Fruit fly (Drosophila melanogaster) Kc167 (cell line): ENCODE measurements around the gene CG4004.

Experiments used
- Myc ChIP-seq: fragments of >200 bp; optimal IDR thresholded peaks from 2 replicates; lab custom pipeline; 2017; ENCODE audit warnings: missing external identifiers
- Sin3A ChIP-seq: fragments of >200 bp; optimal IDR thresholded peaks from 2 replicates; lab custom pipeline; 2018; ENCODE audit warnings: missing external identifiers
- h ChIP-seq: fragments of >200 bp; optimal IDR thresholded peaks from 3 replicates; lab custom pipeline; 2018; ENCODE audit warnings: missing external identifiers
- insv ChIP-seq: fragments of >200 bp; optimal IDR thresholded peaks from 3 replicates; lab custom pipeline; 2018; ENCODE audit warnings: missing external identifiers
- psq ChIP-seq: fragments of >200 bp; optimal IDR thresholded peaks from 2 replicates; lab custom pipeline; 2017; ENCODE audit warnings: missing external identifiers
- ttk ChIP-seq: sonication (Bioruptor generic); optimal IDR thresholded peaks from 2 replicates; lab custom pipeline; 2017; ENCODE audit warnings: missing external identifiers

CG4004 gene

DNA sequence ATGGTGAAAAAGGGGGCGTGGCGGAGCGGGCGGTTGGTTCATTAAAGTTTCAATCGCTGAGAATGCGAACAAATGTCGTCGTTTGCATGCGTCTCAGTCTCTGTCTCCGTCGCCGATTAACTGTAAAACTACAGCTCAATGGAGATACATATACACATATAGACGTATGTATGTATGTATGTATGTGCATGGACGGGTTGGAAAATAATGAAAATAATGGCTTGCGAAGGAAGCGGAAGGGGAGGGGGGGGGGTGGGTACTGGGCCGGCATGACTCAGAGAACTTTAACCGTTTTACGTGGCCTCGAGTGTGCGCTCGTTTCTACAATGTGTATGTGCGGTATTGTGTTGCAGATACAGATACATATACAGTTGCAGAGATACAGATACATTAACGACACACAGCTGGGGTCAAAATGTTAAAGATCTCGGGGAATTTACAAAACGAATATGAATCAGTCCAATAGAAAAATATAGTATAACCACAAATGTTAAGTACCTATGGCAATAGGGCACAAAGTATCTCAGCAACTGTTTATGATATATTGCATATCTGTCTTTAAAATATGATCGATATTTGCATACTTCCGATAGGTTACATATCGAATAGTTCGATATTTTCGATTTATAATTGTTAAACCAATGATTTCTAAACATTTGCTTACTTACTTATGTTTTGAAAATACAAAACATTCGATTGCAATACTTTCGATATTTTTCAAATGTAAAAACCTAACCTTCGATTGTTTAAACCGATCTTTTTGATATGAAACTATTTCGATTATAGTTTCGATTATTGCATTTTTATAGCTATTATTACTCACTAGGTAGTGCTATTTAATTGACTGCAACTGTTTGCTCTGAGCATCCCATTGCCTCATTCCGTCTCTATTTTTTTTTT is 19.5 kb upstream of the CG4004 start:
- no peak for TF ChIP-seq psq (lab: Kevin White, UChicago)
- no peak for TF ChIP-seq insv (lab: Kevin White, UChicago)
- no peak for TF ChIP-seq Sin3A
- TF ChIP-seq h = no peak
- no peak for TF ChIP-seq Myc
- no peak for TF ChIP-seq ttk

- TF ChIP-seq psq (lab: Kevin White, UChicago) (no peak), ttk (no peak), Myc (no peak), h (no peak), insv (lab: Kevin White, UChicago) (no peak), Sin3A (no peak)
Measured at dm6 chrX:12725187-12725919, 18.7 kb upstream of the CG4004 start.

DNA sequence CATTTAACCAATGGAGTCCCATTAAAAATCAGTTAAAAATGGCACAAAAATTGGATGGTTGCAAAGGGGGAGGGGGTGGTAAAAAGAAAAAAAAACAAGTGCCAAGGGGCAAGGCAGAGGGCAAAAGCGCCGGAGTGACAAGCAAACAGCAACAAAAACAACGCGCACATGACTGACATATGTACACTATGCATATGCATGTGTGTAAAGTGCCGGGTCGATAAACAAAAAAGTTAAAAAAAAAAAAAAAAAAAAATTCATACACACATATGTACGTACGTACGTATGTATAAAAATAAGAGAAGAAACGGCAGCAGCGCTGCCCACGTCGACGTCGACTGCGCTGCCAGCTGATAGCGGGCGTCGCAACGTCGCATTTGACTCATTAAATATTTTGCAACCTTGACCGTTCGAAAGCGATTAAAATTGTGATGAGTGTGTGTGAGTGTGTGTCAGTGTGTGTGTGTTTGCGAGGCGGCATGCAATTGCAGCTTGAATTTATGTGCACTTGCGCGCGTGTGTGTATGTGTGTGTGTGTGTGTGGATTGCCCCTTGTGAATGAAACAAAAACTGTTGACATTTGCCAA is 16.3 kb upstream of the CG4004 start:
- no peak for TF ChIP-seq ttk
- TF ChIP-seq Myc = no peak
- TF ChIP-seq insv (lab: Kevin White, UChicago) = no peak
- TF ChIP-seq h = no peak
- TF ChIP-seq psq (lab: Kevin White, UChicago) = no peak
- no peak for TF ChIP-seq Sin3A

DNA sequence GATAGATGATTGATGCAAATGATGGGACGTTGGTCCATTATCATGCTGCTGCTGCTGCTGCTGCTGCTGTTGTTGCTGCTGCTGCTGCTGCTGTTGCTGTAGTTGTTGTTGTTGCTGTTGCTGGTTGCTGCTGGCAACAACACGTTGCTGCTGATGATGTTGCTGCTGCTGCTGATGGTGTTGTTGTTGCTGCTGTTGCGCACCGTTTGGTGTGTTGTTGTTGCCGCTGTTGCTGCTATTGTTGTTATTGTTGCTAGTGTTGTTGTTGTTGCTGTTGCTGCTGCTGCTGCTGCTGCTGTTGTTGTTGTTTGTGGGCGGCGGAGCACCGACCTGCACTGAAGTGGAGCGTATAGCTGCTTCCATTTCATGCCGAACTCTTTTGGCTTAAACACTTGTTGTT is 12.9 kb upstream of the CG4004 start:
- TF ChIP-seq ttk (no peak), Sin3A (no peak), Myc (no peak), h (no peak), psq (lab: Kevin White, UChicago) (no peak), insv (lab: Kevin White, UChicago) (no peak)

dm6 chrX:12732486-12732885 is 11.5 kb upstream of the CG4004 start:
- TF ChIP-seq ttk (no peak), h (no peak), psq (lab: Kevin White, UChicago) (no peak), insv (lab: Kevin White, UChicago) (no peak), Myc (no peak), Sin3A (no peak)

dm6 chrX:12733770-12734189 is 10.2 kb upstream of the CG4004 start:
- TF ChIP-seq psq (lab: Kevin White, UChicago) (no peak), insv (lab: Kevin White, UChicago) (no peak), Sin3A (no peak), h (no peak), Myc (no peak), ttk (no peak)

DNA sequence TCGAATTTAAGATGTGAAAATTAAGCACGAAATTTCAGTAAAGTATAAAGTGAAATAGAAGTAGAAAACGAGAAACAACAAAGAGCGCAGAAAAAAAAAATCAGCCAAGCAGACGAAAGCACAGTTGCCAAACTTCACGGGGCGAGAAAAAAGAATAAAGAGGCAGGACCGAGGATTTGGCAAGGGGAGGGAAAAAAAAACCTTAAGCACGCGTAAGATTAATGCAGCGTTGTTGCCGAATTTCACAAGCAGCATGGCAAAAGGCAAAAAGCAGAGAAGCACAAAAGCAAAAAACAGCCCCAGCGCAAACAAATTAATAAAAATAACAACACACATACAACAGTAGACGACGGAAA is 9.7 kb upstream of the CG4004 start:
- TF ChIP-seq h = no peak
- no peak for TF ChIP-seq psq (lab: Kevin White, UChicago)

DNA sequence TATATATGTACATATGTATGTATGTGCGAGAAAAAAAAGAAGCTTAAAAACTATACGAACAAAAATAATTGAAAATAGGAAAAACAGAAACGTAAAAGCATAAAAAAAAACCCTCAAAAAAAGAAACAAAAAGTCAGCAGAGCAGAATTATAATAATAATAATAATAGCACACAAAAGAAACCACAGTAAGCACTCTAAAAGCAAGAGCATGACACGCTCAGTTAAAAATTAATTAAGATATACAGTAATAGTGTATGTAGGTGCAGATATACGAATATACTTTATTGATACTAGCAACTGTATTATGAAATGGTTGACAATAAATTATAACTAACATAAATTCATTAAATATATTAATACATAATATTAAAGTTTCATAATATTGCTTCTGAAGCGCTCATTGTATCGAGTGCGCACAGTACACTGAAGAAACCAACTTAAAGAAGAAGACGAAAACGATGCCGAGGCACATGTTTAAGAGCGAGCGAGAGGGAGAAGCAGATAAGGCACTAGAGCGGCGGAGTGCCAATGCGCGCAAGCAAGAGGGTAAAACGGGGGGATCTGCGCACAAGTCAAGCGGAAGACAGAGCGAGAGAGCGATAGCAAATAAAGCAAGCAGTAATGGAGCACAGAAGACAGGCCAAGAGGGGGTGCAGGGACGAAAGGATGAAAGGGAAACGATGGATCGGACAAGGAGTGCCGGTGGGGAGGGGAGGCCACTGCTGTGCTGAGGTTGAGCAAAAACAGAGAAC is 9.1 kb upstream of the CG4004 start:
- no peak for TF ChIP-seq h
- peak; percentile 94 for TF ChIP-seq psq (lab: Kevin White, UChicago)
- no peak for TF ChIP-seq Sin3A
- no peak for TF ChIP-seq ttk
- no peak for TF ChIP-seq insv (lab: Kevin White, UChicago)

DNA sequence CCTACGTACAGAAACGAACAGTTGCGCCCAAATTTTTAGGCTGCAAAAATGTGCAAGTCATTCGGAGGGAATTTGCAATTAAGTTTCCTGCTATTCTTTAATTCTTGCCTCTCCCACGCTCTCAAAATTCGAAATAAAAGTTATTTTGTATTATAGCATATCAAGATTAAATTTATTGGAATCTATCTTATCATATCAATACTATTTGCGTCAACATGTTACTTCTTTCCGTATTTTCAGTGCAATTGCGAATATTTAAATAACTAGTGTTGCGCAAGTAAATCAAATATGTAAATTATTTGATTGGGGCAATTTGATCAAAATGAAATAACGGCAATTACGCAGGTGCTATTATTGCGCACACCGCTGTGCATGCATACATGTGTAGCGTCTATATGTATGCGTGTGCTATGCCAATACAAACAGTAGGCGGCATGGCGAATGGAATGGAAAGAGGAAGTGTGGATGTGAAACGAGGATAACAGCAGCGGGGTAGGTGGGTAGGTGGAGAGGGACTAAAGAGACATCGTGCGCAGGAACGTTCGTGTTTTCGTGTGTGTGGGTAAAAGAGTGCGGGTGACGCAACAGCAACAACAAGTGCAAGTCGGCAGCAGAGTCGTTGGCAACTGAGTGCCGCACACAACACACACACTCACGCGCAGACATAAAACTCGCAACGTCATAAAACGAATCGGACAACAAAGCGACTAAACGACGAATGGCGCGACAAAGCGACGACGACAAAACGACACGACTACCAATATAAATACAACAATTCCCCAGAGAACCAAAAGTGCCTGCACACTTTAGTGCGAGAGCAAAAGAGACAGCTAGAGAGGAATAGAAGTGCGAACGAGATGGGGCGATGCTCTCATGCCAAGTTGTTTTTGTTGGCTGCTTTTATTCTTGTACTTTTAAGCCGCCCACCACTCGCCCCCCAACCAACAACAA is 8.3 kb upstream of the CG4004 start:
- peak; percentile 93 for TF ChIP-seq psq (lab: Kevin White, UChicago)
- TF ChIP-seq Sin3A = no peak
- no peak for TF ChIP-seq ttk

- peak; percentile 77 for TF ChIP-seq psq (lab: Kevin White, UChicago)
- TF ChIP-seq h = no peak
- no peak for TF ChIP-seq Sin3A
- TF ChIP-seq ttk = no peak
- no peak for TF ChIP-seq Myc
- TF ChIP-seq insv (lab: Kevin White, UChicago) = no peak
Measured at dm6 chrX:12737057-12737734, 6.8 kb upstream of the CG4004 start.

DNA sequence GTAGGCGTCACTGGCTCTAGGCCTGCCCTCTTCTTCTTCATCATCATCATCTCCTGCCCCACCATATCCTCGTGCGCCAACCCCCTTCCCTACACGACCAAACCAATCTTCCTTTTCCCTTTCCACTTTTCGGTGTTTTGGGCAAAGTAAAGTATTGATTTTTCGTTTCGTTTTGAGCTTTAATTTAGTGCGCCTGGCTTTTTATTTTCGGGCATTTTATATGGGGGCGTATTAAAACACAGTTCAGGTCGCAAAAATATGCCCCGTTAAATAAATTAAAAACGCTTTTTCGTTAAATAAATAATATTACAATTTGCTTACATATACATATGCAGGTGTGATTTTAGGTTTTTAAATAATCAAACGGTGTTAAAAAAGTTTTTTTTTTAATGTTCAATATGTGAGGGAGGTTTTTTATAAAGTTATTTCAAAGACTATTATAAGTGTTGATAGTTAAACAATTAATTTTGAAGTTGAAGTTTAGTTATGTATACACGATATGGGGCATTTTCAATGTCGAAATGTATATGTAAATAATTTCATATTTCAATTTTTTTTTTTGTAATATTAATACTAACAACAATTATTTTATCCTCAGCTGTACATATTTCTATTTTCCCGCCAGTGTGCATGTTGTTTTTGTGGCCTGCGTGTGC is 6.1 kb upstream of the CG4004 start:
- no peak for TF ChIP-seq Sin3A
- no peak for TF ChIP-seq ttk
- TF ChIP-seq h = no peak
- TF ChIP-seq insv (lab: Kevin White, UChicago) = no peak
- TF ChIP-seq Myc = no peak
- TF ChIP-seq psq (lab: Kevin White, UChicago) = no peak
